Worm (Caenorhabditis elegans) whole organism, L1 larva: Measurements from ENCODE around the gene srx-39.

Experiments
- lsy-2 ChIP-seq, 2 experiments: fragments of 150-350 bp; optimal IDR thresholded peaks; 2 replicates each; lab custom pipeline; 2014; ENCODE audit warnings: missing biosample characterization in 2 of 2, missing genetic modification characterization in 2 of 2
- rnt-1 ChIP-seq: sonication (generic microtip); optimal IDR thresholded peaks from 2 replicates; lab custom pipeline; 2016; ENCODE audit warnings: mild to moderate bottlenecking, missing genetic modification characterization, moderate library complexity, missing compliant biosample characterization

- TF ChIP-seq lsy-2 (tag; optimal IDR thresholded peaks at IDR 0.05; lab: Kevin White, UChicago) (no peak), rnt-1 (tag; lab: Kevin White, UChicago) (no peak)
These were observed 13.0 kb downstream of the srx-39 start, which contains the start of gene F14F9.2 for ce11 chrV:5144541-5144940.
